Fruit fly (Drosophila melanogaster): ENCODE results near the gene Kdsr.

Kdsr gene

DNA sequence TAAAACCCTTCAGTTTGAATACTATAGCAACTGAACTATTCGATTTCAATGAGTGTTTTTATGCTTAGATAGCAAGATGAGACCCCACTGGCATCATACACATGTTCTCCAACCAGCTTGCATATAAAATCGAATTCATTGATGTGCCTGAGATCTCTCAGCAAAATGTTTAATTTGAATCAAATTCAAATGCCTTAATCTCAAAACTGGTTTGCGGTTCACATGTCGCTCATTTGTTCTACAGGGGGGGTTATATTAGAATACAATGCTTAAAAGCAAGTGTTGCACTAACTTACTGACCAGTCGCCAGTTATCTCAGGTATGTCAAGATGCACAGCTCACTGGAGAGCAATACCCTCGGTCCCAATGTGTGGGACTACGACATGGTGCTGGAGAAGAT, 43.3 kb downstream of the Kdsr start, which contains the start of gene CG31103:
Gene CG31103, plus strand, starts transcription at position 301 of the 400 bp plus-strand sequence.
- no peak for TF ChIP-seq CG4318 (GFP tag; optimal IDR thresholded peaks at IDR 0.05)
- no peak for TF ChIP-seq CG10669 (GFP tag; optimal IDR thresholded peaks at IDR 0.05)

DNA sequence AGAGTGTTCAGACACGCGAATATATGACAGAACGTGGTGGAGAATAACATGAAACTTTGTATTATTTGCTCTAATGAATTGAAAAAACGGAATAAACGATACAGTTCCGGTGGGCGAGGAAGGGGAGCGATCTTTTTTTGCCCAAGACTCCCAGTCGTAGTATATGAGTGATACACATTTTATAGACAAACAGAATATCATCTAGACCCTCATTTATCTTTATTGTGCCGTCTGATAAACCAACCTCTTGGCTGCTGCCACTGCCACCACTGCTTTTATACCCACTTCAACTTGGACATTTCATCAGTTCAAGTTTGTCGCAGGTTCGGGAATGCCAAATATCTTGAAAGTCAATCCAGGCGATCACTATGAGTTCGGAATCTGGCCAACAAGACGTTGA, 46.3 kb downstream of the Kdsr start, which contains the start of gene CG31106:
Gene CG31106, plus strand, starts transcription at position 301 of the 400 bp plus-strand sequence.
- TF ChIP-seq Sox15 (GFP tag; optimal IDR thresholded peaks at IDR 0.05) = no peak
- no peak for TF ChIP-seq CG3919 (GFP tag; optimal IDR thresholded peaks at IDR 0.05)
- TF ChIP-seq Smox (GFP tag; optimal IDR thresholded peaks at IDR 0.05) = no peak
- no peak for TF ChIP-seq Sox102F (GFP tag; optimal IDR thresholded peaks at IDR 0.05)
- no peak for TF ChIP-seq Eip78C (GFP tag)
- no peak for TF ChIP-seq fkh (GFP tag; optimal IDR thresholded peaks at IDR 0.05)
- TF ChIP-seq CG8319 (GFP tag; optimal IDR thresholded peaks at IDR 0.05) = no peak
- TF ChIP-seq CG6792 (GFP tag; optimal IDR thresholded peaks at IDR 0.05) = no peak
- TF ChIP-seq fd85E (GFP tag; optimal IDR thresholded peaks at IDR 0.05) = no peak

DNA sequence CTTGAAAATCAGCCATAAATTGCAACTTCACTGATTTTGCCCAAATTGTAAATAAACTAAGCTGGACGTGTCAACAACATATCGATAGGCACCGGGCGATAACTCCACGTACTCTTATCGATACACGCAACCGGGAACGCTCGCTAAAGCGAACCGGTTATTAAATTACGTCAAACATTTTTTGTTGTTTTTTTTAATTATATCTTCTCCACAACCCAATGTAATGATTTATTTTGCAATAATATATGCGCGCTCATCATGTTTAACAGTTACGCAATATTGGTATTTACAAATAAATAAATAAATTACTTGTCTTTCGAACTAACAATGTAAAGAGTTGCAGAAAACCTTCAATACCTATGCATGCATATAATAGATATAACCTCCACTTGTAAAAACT, 47.2 kb downstream of the Kdsr start, which contains the start of gene Saysd1:
Gene Saysd1, minus strand, starts transcription at position 66 of the 400 bp plus-strand sequence.
- TF ChIP-seq pdm3 (GFP tag; optimal IDR thresholded peaks at IDR 0.05) = no peak
- no peak for TF ChIP-seq dac (GFP tag; optimal IDR thresholded peaks at IDR 0.05)
- no peak for TF ChIP-seq fd85E (GFP tag; optimal IDR thresholded peaks at IDR 0.05)
- no peak for TF ChIP-seq CG8632 (GFP tag; optimal IDR thresholded peaks at IDR 0.05)
- no peak for TF ChIP-seq Lpt (GFP tag; optimal IDR thresholded peaks at IDR 0.05)
- TF ChIP-seq dsx (GFP tag; optimal IDR thresholded peaks at IDR 0.05; ENCODE audit: poor library complexity, severe bottlenecking) = peak; percentile 33
- no peak for TF ChIP-seq CG4318 (GFP tag; optimal IDR thresholded peaks at IDR 0.05)
- TF ChIP-seq vri (GFP tag; optimal IDR thresholded peaks at IDR 0.05) = peak; percentile 60
- peak; percentile 53 for TF ChIP-seq CG3919 (GFP tag; optimal IDR thresholded peaks at IDR 0.05)
- no peak for TF ChIP-seq lz (GFP tag; optimal IDR thresholded peaks at IDR 0.05)
- no peak for TF ChIP-seq CG11294 (GFP tag; IDR thresholded peaks at IDR 0.05)
- peak; percentile 50 for TF ChIP-seq achi (GFP tag; optimal IDR thresholded peaks at IDR 0.05)
- TF ChIP-seq cyc (GFP tag; optimal IDR thresholded peaks at IDR 0.05) = peak; percentile 44
- TF ChIP-seq CG11762 (GFP tag; optimal IDR thresholded peaks at IDR 0.05; ENCODE audit: insufficient read depth) = no peak
- peak; percentile 97 for TF ChIP-seq fkh (GFP tag; optimal IDR thresholded peaks at IDR 0.05)
- TF ChIP-seq CG15336 (GFP tag; IDR thresholded peaks at IDR 0.05) = no peak
- no peak for TF ChIP-seq eg (GFP tag; IDR thresholded peaks at IDR 0.05)
- peak; percentile 28 for TF ChIP-seq esn (GFP tag; optimal IDR thresholded peaks at IDR 0.05)
- TF ChIP-seq Sox15 (GFP tag; optimal IDR thresholded peaks at IDR 0.05) = no peak
- no peak for TF ChIP-seq CG10631 (GFP tag; optimal IDR thresholded peaks at IDR 0.05)

All from whole organism, prepupa.